Fruit fly (Drosophila melanogaster): ENCODE data around the gene Nep1.

Nep1 gene

dm6 chrX:6089679-6090460, 1.1 kb upstream of the Nep1 start, which contains the start of gene raptor (continued):
- TF ChIP-seq knrl (GFP tag; IDR thresholded peaks at IDR 0.05; ENCODE audit: partially characterized antibody) (peak; percentile 41), Drgx (GFP tag; IDR thresholded peaks at IDR 0.05) (peak; percentile 6; the same call in 1 of the 2 replicates), CG4328 (GFP tag; optimal IDR thresholded peaks at IDR 0.05) (no peak), CG15479 (GFP tag; optimal IDR thresholded peaks at IDR 0.05) (peak; percentile 41), Bgb (GFP tag; IDR thresholded peaks at IDR 0.05; ENCODE audit: partially characterized antibody) (peak; percentile 48; the same call in 1 of the 2 replicates), zen2 (GFP tag; IDR thresholded peaks at IDR 0.05; ENCODE audit: partially characterized antibody) (0 out of 3 replicates have a peak, but pooled peaks have one; percentile 36), sug (tag; optimal IDR thresholded peaks at IDR 0.05) (peak; percentile 4), Sry-δ (GFP tag; optimal IDR thresholded peaks at IDR 0.05) (peak; percentile 81), Dip3 (GFP tag; optimal IDR thresholded peaks at IDR 0.05) (no peak), Dll (GFP tag; IDR thresholded peaks at IDR 0.05; ENCODE audit: partially characterized antibody) (peak; percentile 53; the same call in 1 of the 4 replicates), crc (GFP tag; optimal IDR thresholded peaks at IDR 0.05) (no peak), jigr1 (GFP tag; IDR thresholded peaks at IDR 0.05) (no peak), org-1 (GFP tag; optimal IDR thresholded peaks at IDR 0.05) (no peak), CG6791 (GFP tag; IDR thresholded peaks at IDR 0.05; ENCODE audit: partially characterized antibody) (peak; percentile 46; the same call in 1 of the 3 replicates), unc-4 (GFP tag; IDR thresholded peaks at IDR 0.05; ENCODE audit: partially characterized antibody) (0 out of 2 replicates have a peak, but pooled peaks have one; percentile 47), CG14710 (tag; optimal IDR thresholded peaks at IDR 0.05) (peak; percentile 18), psq (GFP tag; optimal IDR thresholded peaks at IDR 0.05) (peak; percentile 35), nmo (GFP tag; optimal IDR thresholded peaks at IDR 0.05) (no peak), ci (GFP tag; IDR thresholded peaks at IDR 0.05) (no peak), Bdp1 (GFP tag; optimal IDR thresholded peaks at IDR 0.05) (no peak), Atf-2 (GFP tag; optimal IDR thresholded peaks at IDR 0.05) (no peak), Ptx1 (GFP tag; IDR thresholded peaks at IDR 0.05) (no peak), HLH4C (GFP tag; IDR thresholded peaks at IDR 0.05; ENCODE audit: partially characterized antibody) (peak; percentile 57; the same call in 2 of the 3 replicates), CG7963 (GFP tag; IDR thresholded peaks at IDR 0.05; ENCODE audit: partially characterized antibody) (0 out of 3 replicates have a peak, but pooled peaks have one; percentile 29), CG15514 (GFP tag; optimal IDR thresholded peaks at IDR 0.05) (peak; percentile 16), CG4617 (GFP tag; optimal IDR thresholded peaks at IDR 0.05; ENCODE audit: borderline replicate concordance) (peak; percentile 37), Adf1 (GFP tag; IDR thresholded peaks at IDR 0.05) (peak; percentile 84), Scr (GFP tag; IDR thresholded peaks at IDR 0.05; ENCODE audit: partially characterized antibody) (peak; percentile 31; the same call in 1 of the 2 replicates), MBD-R2 (GFP tag; IDR thresholded peaks at IDR 0.05) (0 out of 2 replicates have a peak, but pooled peaks have one; percentile 16), CG2712 (tag; optimal IDR thresholded peaks at IDR 0.05) (peak; percentile 8), Sin3A (optimal IDR thresholded peaks at IDR 0.05) (peak; percentile 5), tup (GFP tag; optimal IDR thresholded peaks at IDR 0.05) (no peak), nerfin-2 (GFP tag; IDR thresholded peaks at IDR 0.05; ENCODE audit: partially characterized antibody) (peak; percentile 33; the same call in 1 of the 2 replicates), stwl (tag; optimal IDR thresholded peaks at IDR 0.05) (peak; percentile 5), Dref (GFP tag; IDR thresholded peaks at IDR 0.05) (peak; percentile 85), CG9876 (GFP tag; optimal IDR thresholded peaks at IDR 0.05) (no peak), Med (GFP tag) (peak; percentile 57), CG13287 (GFP tag; IDR thresholded peaks at IDR 0.05; ENCODE audit: partially characterized antibody) (peak; percentile 67), vnd (GFP tag; IDR thresholded peaks at IDR 0.05; ENCODE audit: partially characterized antibody) (0 out of 3 replicates have a peak, but pooled peaks have one; percentile 32), Dp (GFP tag; optimal IDR thresholded peaks at IDR 0.05) (peak; percentile 79), Opbp (GFP tag; IDR thresholded peaks at IDR 0.05; ENCODE audit: partially characterized antibody) (0 out of 3 replicates have a peak, but pooled peaks have one; percentile 24), Abd-B (GFP tag; optimal IDR thresholded peaks at IDR 0.05) (no peak), bigmax (GFP tag; optimal IDR thresholded peaks at IDR 0.05) (peak; percentile 43)
